Worm (Caenorhabditis elegans) whole organism, L1 larva: ENCODE measurements around the gene rpn-2.

Source experiments
- ama-1 ChIP-seq: fragments of 150-350 bp; optimal IDR thresholded peaks from 2 replicates; lab custom pipeline; 2014
- egl-27 ChIP-seq, 2 experiments: fragments of 150-350 bp in 1 of 2; sonication (generic microtip); optimal IDR thresholded peaks; 3 replicates each; lab custom pipeline; 2017 to 2018; ENCODE audit warnings: missing biosample characterization in 2 of 2, missing genetic modification characterization in 2 of 2, missing genetic modification reagents in 2 of 2
- fos-1 ChIP-seq: fragments of 150-350 bp; optimal IDR thresholded peaks from 2 replicates; lab custom pipeline; 2014; ENCODE audit warnings: missing biosample characterization, missing genetic modification characterization
- pag-3 ChIP-seq: sonication (generic microtip); optimal IDR thresholded peaks from 2 replicates; lab custom pipeline; 2017; ENCODE audit warnings: missing genetic modification characterization, mild to moderate bottlenecking, missing compliant biosample characterization, antibody characterized with exemption, borderline replicate concordance; ENCODE audit not compliant: insufficient read depth
- zag-1 ChIP-seq: fragments of 150-350 bp; optimal IDR thresholded peaks from 2 replicates; lab custom pipeline; 2014; ENCODE audit warnings: missing biosample characterization, missing genetic modification characterization

- no peak for TF ChIP-seq zag-1 (tag; lab: Kevin White, UChicago)
- no peak for TF ChIP-seq egl-27 (tag; optimal IDR thresholded peaks at IDR 0.05; lab: Kevin White, UChicago)
- TF ChIP-seq pag-3 = no peak
- TF ChIP-seq ama-1 (lab: Kevin White, UChicago) = no peak
- TF ChIP-seq fos-1 (tag; lab: Kevin White, UChicago) = no peak
Measured at ce11 chrIII:6215943-6216342, 17.0 kb downstream of the rpn-2 start.
